Fruit fly (Drosophila melanogaster) whole organism, pupa: ENCODE data around the gene qless.

Source experiments
- CG10348 ChIP-seq: fragments of 200-800 bp; sonication (Bioruptor generic); IDR thresholded peaks from 2 replicates; pipeline ENCODE4 v1.3.6; 2022; ENCODE audit warnings: missing biosample characterization, missing genetic modification characterization
- CG12605 ChIP-seq: fragments of 200-800 bp; sonication (Bioruptor generic); IDR thresholded peaks from 2 replicates; pipeline ENCODE4 v1.3.6; 2022; ENCODE audit warnings: missing biosample characterization, missing genetic modification characterization
- CG13204 ChIP-seq: fragments of 200-800 bp; sonication (Bioruptor generic); optimal IDR thresholded peaks from 2 replicates; lab custom pipeline; 2018; ENCODE audit warnings: missing biosample characterization, mild to moderate bottlenecking, missing genetic modification characterization, moderate library complexity
- CG14655 ChIP-seq: fragments of 200-800 bp; sonication (Bioruptor generic); optimal IDR thresholded peaks from 3 replicates; lab custom pipeline; 2017; ENCODE audit warnings: mild to moderate bottlenecking, missing biosample characterization, missing genetic modification reagents, missing genetic modification characterization
- CG15710 ChIP-seq: fragments of 200-800 bp; sonication (Bioruptor generic); optimal IDR thresholded peaks from 2 replicates; lab custom pipeline; 2018; ENCODE audit warnings: missing biosample characterization, mild to moderate bottlenecking, missing genetic modification characterization, moderate library complexity
- CG17806 ChIP-seq: fragments of 200-800 bp; sonication (Bioruptor generic); optimal IDR thresholded peaks from 2 replicates; lab custom pipeline; 2018; ENCODE audit warnings: missing biosample characterization, mild to moderate bottlenecking, missing genetic modification characterization, moderate library complexity
- CG32121 ChIP-seq: fragments of 200-800 bp; sonication (Bioruptor generic); IDR thresholded peaks from 2 replicates; pipeline ENCODE4 v1.3.6; 2022; ENCODE audit warnings: missing biosample characterization, missing genetic modification characterization
- CG34367 ChIP-seq: fragments of 200-800 bp; sonication (Bioruptor generic); optimal IDR thresholded peaks from 2 replicates; lab custom pipeline; 2018; ENCODE audit warnings: missing biosample characterization, mild to moderate bottlenecking, missing genetic modification characterization
- CG4496 ChIP-seq: fragments of 200-800 bp; sonication (Bioruptor generic); IDR thresholded peaks from 3 replicates; pipeline ENCODE4 v1.3.6; 2022; ENCODE audit warnings: missing biosample characterization, missing genetic modification characterization
- CG8159 ChIP-seq: fragments of 200-800 bp; sonication (Bioruptor generic); optimal IDR thresholded peaks from 3 replicates; lab custom pipeline; 2018; ENCODE audit warnings: missing biosample characterization, mild to moderate bottlenecking, missing genetic modification characterization, moderate library complexity
- CG8301 ChIP-seq: fragments of 200-800 bp; sonication (Bioruptor generic); optimal IDR thresholded peaks from 2 replicates; lab custom pipeline; 2018; ENCODE audit warnings: missing biosample characterization, mild to moderate bottlenecking, missing genetic modification characterization
- CG9948 ChIP-seq: fragments of 200-800 bp; sonication (Bioruptor generic); optimal IDR thresholded peaks from 2 replicates; lab custom pipeline; 2018; ENCODE audit warnings: missing biosample characterization, mild to moderate bottlenecking, missing genetic modification characterization, moderate library complexity
- D1 ChIP-seq: fragments of 200-800 bp; sonication (Bioruptor generic); optimal IDR thresholded peaks from 2 replicates; lab custom pipeline; 2018; ENCODE audit warnings: missing biosample characterization, mild to moderate bottlenecking, missing genetic modification characterization, moderate library complexity
- EcR ChIP-seq: fragments of 200-800 bp; sonication (Bioruptor generic); optimal IDR thresholded peaks from 3 replicates; lab custom pipeline; 2019; ENCODE audit warnings: missing biosample characterization, missing genetic modification characterization, mild to moderate bottlenecking, moderate library complexity, missing genetic modification reagents
- Ets98B ChIP-seq: fragments of 200-800 bp; sonication (Bioruptor generic); IDR thresholded peaks from 2 replicates; pipeline ENCODE4 v1.3.6; 2022; ENCODE audit warnings: missing biosample characterization, missing genetic modification characterization
- Pif1A ChIP-seq: fragments of 200-800 bp; sonication (Bioruptor generic); optimal IDR thresholded peaks from 3 replicates; lab custom pipeline; 2016; ENCODE audit warnings: missing biosample characterization, missing genetic modification characterization
- Pif1B ChIP-seq: fragments of 200-800 bp; sonication (Bioruptor generic); optimal IDR thresholded peaks from 3 replicates; lab custom pipeline; 2016; ENCODE audit warnings: missing biosample characterization, missing genetic modification characterization
- Snoo ChIP-seq: fragments of 200-800 bp; sonication (Bioruptor generic); optimal IDR thresholded peaks from 3 replicates; lab custom pipeline; 2017; ENCODE audit warnings: missing biosample characterization, mild to moderate bottlenecking, missing genetic modification characterization, inconsistent platforms
- fd96Ca ChIP-seq: fragments of 200-800 bp; sonication (Bioruptor generic); IDR thresholded peaks from 3 replicates; pipeline ENCODE4 v1.3.6; 2022; ENCODE audit warnings: missing biosample characterization, missing genetic modification characterization
- gl ChIP-seq: fragments of 200-800 bp; sonication (Bioruptor generic); optimal IDR thresholded peaks from 2 replicates; lab custom pipeline; 2018; ENCODE audit warnings: missing biosample characterization, mild to moderate bottlenecking, missing genetic modification characterization
- rn ChIP-seq: fragments of 200-800 bp; sonication (Bioruptor generic); IDR thresholded peaks from 2 replicates; pipeline ENCODE4 v1.3.6; 2022; ENCODE audit warnings: missing biosample characterization, missing genetic modification characterization

Gene qless

dm6 chr3R:31252093-31252962, at the start of gene qless, which contains the start of gene mRpL32:
Gene qless, minus strand, starts transcription at chr3R:31252608.
Gene mRpL32, plus strand, starts transcription at chr3R:31252872.
- no peak for TF ChIP-seq CG14655 (GFP tag; lab: Kevin White, UChicago)
- TF ChIP-seq CG12605 (GFP tag; lab: Robert Waterston, UW): no peak
- peak; percentile 68 for TF ChIP-seq EcR (GFP tag; lab: Kevin White, UChicago)
- TF ChIP-seq CG9948 (tag; lab: Kevin White, UChicago): peak; percentile 31
- no peak for TF ChIP-seq D1 (tag; lab: Kevin White, UChicago)
- peak; percentile 64 for TF ChIP-seq CG32121
- TF ChIP-seq CG34367: no peak
- peak; percentile 69 for TF ChIP-seq Ets98B (GFP tag; lab: Robert Waterston, UW)
- no peak for TF ChIP-seq CG10348 (GFP tag; lab: Robert Waterston, UW)
- no peak for TF ChIP-seq CG15710 (tag; lab: Kevin White, UChicago)
- TF ChIP-seq rn (GFP tag; lab: Robert Waterston, UW): peak; percentile 62; the same call in 1 of the 2 replicates
- TF ChIP-seq Pif1A (GFP tag; lab: Kevin White, UChicago): no peak
- TF ChIP-seq CG17806 (tag; lab: Kevin White, UChicago): peak; percentile 52
- no peak for TF ChIP-seq Pif1B
- no peak for TF ChIP-seq CG8301 (tag; lab: Kevin White, UChicago)
- peak; percentile 65; the same call in 2 of the 3 replicates for TF ChIP-seq fd96Ca
- TF ChIP-seq CG8159 (tag; lab: Kevin White, UChicago): no peak
- peak; percentile 77; the same call in 2 of the 3 replicates for TF ChIP-seq CG4496
- no peak for TF ChIP-seq CG13204 (GFP tag; lab: Kevin White, UChicago)
- TF ChIP-seq gl (tag; lab: Kevin White, UChicago): no peak
- no peak for TF ChIP-seq Snoo

- TF ChIP-seq gl (tag; lab: Kevin White, UChicago) (no peak), EcR (GFP tag; lab: Kevin White, UChicago) (peak; percentile 52), rn (GFP tag; lab: Robert Waterston, UW) (no peak), CG13204 (GFP tag; lab: Kevin White, UChicago) (no peak), CG34367 (no peak), Snoo (no peak), CG32121 (no peak)
These were observed 49.1 kb upstream of the qless start for dm6 chr3R:31301527-31301926.

- TF ChIP-seq CG13204 (GFP tag; lab: Kevin White, UChicago) (no peak), CG14655 (GFP tag; lab: Kevin White, UChicago) (peak; percentile 1), CG4496 (no peak), CG9948 (tag; lab: Kevin White, UChicago) (peak; percentile 23), CG8159 (tag; lab: Kevin White, UChicago) (peak; percentile 0), CG17806 (tag; lab: Kevin White, UChicago) (peak; percentile 4), Snoo (peak; percentile 25)
These were observed 44.6 kb upstream of the qless start for dm6 chr3R:31296989-31297388.

- TF ChIP-seq CG13204 (GFP tag; lab: Kevin White, UChicago) (no peak), EcR (GFP tag; lab: Kevin White, UChicago) (no peak), gl (tag; lab: Kevin White, UChicago) (no peak), CG15710 (tag; lab: Kevin White, UChicago) (peak; percentile 55), Ets98B (GFP tag; lab: Robert Waterston, UW) (peak; percentile 63), Snoo (peak; percentile 28), fd96Ca (peak; percentile 68; the same call in 2 of the 3 replicates), CG34367 (peak; percentile 30), D1 (tag; lab: Kevin White, UChicago) (no peak), CG4496 (peak; percentile 80), Pif1B (peak; percentile 10), Pif1A (GFP tag; lab: Kevin White, UChicago) (peak; percentile 28), rn (GFP tag; lab: Robert Waterston, UW) (peak; percentile 48; the same call in 1 of the 2 replicates), CG32121 (peak; percentile 29; the same call in 1 of the 2 replicates), CG14655 (GFP tag; lab: Kevin White, UChicago) (peak; percentile 66), CG17806 (tag; lab: Kevin White, UChicago) (peak; percentile 57), CG8301 (tag; lab: Kevin White, UChicago) (peak; percentile 62), CG12605 (GFP tag; lab: Robert Waterston, UW) (peak; percentile 36; the same call in 1 of the 2 replicates), CG10348 (GFP tag; lab: Robert Waterston, UW) (no peak), CG9948 (tag; lab: Kevin White, UChicago) (peak; percentile 57), CG8159 (tag; lab: Kevin White, UChicago) (peak; percentile 63)
These were observed 43.3 kb upstream of the qless start for dm6 chr3R:31295694-31296093.

dm6 chr3R:31290195-31290594, 37.8 kb upstream of the qless start:
- TF ChIP-seq CG8301 (tag; lab: Kevin White, UChicago): peak; percentile 59
- TF ChIP-seq D1 (tag; lab: Kevin White, UChicago): no peak
- peak; percentile 20 for TF ChIP-seq Pif1A (GFP tag; lab: Kevin White, UChicago)
- peak; percentile 50; the same call in 1 of the 3 replicates for TF ChIP-seq CG4496
- TF ChIP-seq CG14655 (GFP tag; lab: Kevin White, UChicago): peak; percentile 69
